Fruit fly (Drosophila melanogaster): Measurements from ENCODE around the gene Tb.

DNA sequence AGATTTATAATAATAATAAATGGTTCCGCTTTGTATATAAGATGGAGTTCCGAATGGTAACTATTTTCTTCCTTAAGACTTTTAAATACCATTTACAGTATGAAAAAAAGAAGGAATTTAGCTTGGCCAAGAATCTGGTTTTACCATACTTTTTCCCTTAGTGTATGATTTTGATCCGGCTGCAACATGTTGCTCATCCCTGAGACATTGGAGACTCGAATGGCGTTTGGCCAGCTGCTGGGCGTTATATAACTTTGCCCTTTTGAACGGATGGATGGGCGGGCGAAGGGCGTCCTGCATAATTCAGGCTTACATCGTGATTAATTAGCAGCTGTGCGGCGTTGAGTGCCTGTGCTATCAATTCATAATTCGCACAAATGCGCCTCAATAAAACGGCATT lies 48.1 kb downstream of the Tb start:
- no peak for TF ChIP-seq psq (GFP tag; optimal IDR thresholded peaks at IDR 0.05)
- no peak for TF ChIP-seq sv (GFP tag; optimal IDR thresholded peaks at IDR 0.05)
- no peak for TF ChIP-seq CG9705 (GFP tag; optimal IDR thresholded peaks at IDR 0.05)
- TF ChIP-seq OdsH (GFP tag; optimal IDR thresholded peaks at IDR 0.05), result no peak
- TF ChIP-seq CrebA (GFP tag; optimal IDR thresholded peaks at IDR 0.05; ENCODE audit: borderline replicate concordance), result no peak
